Fruit fly (Drosophila melanogaster) whole organism, embryonic: ENCODE measurements around the gene Agpat2.

ENCODE experiments used
- Abd-B ChIP-seq: fragments of 200-800 bp; sonication (Bioruptor generic); optimal IDR thresholded peaks from 2 replicates; lab custom pipeline; 2018; ENCODE audit warnings: missing biosample characterization, mild to moderate bottlenecking, missing genetic modification characterization, moderate library complexity
- Aef1 ChIP-seq: fragments of 200-800 bp; sonication (Bioruptor generic); IDR thresholded peaks from 3 replicates; pipeline ENCODE4 v1.3.6; 2022; ENCODE audit warnings: missing biosample characterization, missing genetic modification characterization
- Asciz ChIP-seq: fragments of 200-800 bp; sonication (Bioruptor generic); optimal IDR thresholded peaks from 2 replicates; lab custom pipeline; 2017; ENCODE audit warnings: missing biosample characterization, mild to moderate bottlenecking, missing genetic modification characterization, missing genetic modification reagents
- Bdp1 ChIP-seq: fragments of 200-800 bp; sonication (Bioruptor generic); optimal IDR thresholded peaks from 3 replicates; lab custom pipeline; 2016; ENCODE audit warnings: missing biosample characterization, missing genetic modification characterization
- CG10959 ChIP-seq: fragments of 200-800 bp; sonication (Bioruptor generic); IDR thresholded peaks from 2 replicates; pipeline ENCODE4 v1.3.6; 2022; ENCODE audit warnings: missing biosample characterization, missing genetic modification characterization
- CG11456 ChIP-seq: fragments of 200-800 bp; sonication (Bioruptor generic); IDR thresholded peaks from 3 replicates; pipeline ENCODE4 v1.3.6; 2022; ENCODE audit warnings: missing biosample characterization, missing genetic modification characterization
- CG12391 ChIP-seq: fragments of 200-800 bp; sonication (Bioruptor generic); optimal IDR thresholded peaks from 3 replicates; lab custom pipeline; 2018; ENCODE audit warnings: missing biosample characterization, mild to moderate bottlenecking, missing genetic modification characterization, moderate library complexity
- CG12659 ChIP-seq: fragments of 200-800 bp; sonication (Bioruptor generic); optimal IDR thresholded peaks from 3 replicates; lab custom pipeline; 2017; ENCODE audit warnings: mild to moderate bottlenecking, missing biosample characterization, missing genetic modification reagents, missing genetic modification characterization
- CG12942 ChIP-seq: fragments of 200-800 bp; sonication (Bioruptor generic); optimal IDR thresholded peaks from 3 replicates; lab custom pipeline; 2016; ENCODE audit warnings: missing biosample characterization, missing genetic modification characterization
- CG13624 ChIP-seq: fragments of 200-800 bp; sonication (Bioruptor generic); optimal IDR thresholded peaks from 2 replicates; lab custom pipeline; 2016; ENCODE audit warnings: missing biosample characterization, missing genetic modification characterization
- CG1647 ChIP-seq: fragments of 200-800 bp; sonication (Bioruptor generic); optimal IDR thresholded peaks from 3 replicates; lab custom pipeline; 2016; ENCODE audit warnings: missing biosample characterization, missing genetic modification characterization
- CG16863 ChIP-seq: fragments of 200-800 bp; sonication (Bioruptor generic); optimal IDR thresholded peaks from 3 replicates; lab custom pipeline; 2016; ENCODE audit warnings: missing biosample characterization, missing genetic modification characterization
- CG18011 ChIP-seq: fragments of 200-800 bp; sonication (Bioruptor generic); optimal IDR thresholded peaks from 2 replicates; lab custom pipeline; 2017; ENCODE audit warnings: missing biosample characterization, missing genetic modification characterization, mild to moderate bottlenecking, moderate library complexity, missing genotype
- CG18262 ChIP-seq: fragments of 200-800 bp; optimal IDR thresholded peaks from 3 replicates; lab custom pipeline; 2019; ENCODE audit warnings: missing biosample characterization, mild to moderate bottlenecking, missing genetic modification characterization, moderate library complexity
- CG2199 ChIP-seq: fragments of 200-800 bp; sonication (Bioruptor generic); IDR thresholded peaks from 3 replicates; pipeline ENCODE4 v1.3.6; 2022; ENCODE audit warnings: missing biosample characterization, missing genetic modification characterization
- CG32772 ChIP-seq: fragments of 200-800 bp; sonication (Bioruptor generic); IDR thresholded peaks from 2 replicates; pipeline ENCODE4 v1.3.6; 2022; ENCODE audit warnings: missing biosample characterization, missing genetic modification characterization
- CG3407 ChIP-seq: fragments of 200-800 bp; sonication (Bioruptor generic); optimal IDR thresholded peaks from 2 replicates; lab custom pipeline; 2018; ENCODE audit warnings: missing biosample characterization, mild to moderate bottlenecking, missing genetic modification characterization
- CG34224 ChIP-seq: fragments of 200-800 bp; sonication (Bioruptor generic); IDR thresholded peaks from 3 replicates; pipeline ENCODE4 v1.3.6; 2022; ENCODE audit warnings: missing biosample characterization, missing genetic modification characterization; ENCODE audit not compliant: partially characterized antibody
- CG4328 ChIP-seq: fragments of 200-800 bp; sonication (Bioruptor generic); optimal IDR thresholded peaks from 3 replicates; lab custom pipeline; 2017; ENCODE audit warnings: missing biosample characterization, missing genetic modification reagents, missing genetic modification characterization
- CG5245 ChIP-seq: fragments of 200-800 bp; sonication (Bioruptor generic); optimal IDR thresholded peaks from 3 replicates; lab custom pipeline; 2016; ENCODE audit warnings: missing biosample characterization, missing genetic modification characterization
- CG6175 ChIP-seq: fragments of 200-800 bp; sonication (Bioruptor generic); IDR thresholded peaks from 3 replicates; pipeline ENCODE4 v1.3.6; 2022; ENCODE audit warnings: missing biosample characterization, missing genetic modification characterization
- CG6683 ChIP-seq: fragments of 200-800 bp; sonication (Bioruptor generic); optimal IDR thresholded peaks from 2 replicates; lab custom pipeline; 2017; ENCODE audit warnings: missing biosample characterization, mild to moderate bottlenecking, missing genetic modification characterization, missing genetic modification reagents
- CG6765 ChIP-seq: fragments of 200-800 bp; sonication (Bioruptor generic); optimal IDR thresholded peaks from 3 replicates; lab custom pipeline; 2017; ENCODE audit warnings: missing biosample characterization, mild to moderate bottlenecking, missing genetic modification characterization
- CG8089 ChIP-seq: fragments of 200-800 bp; sonication (Bioruptor generic); optimal IDR thresholded peaks from 3 replicates; lab custom pipeline; 2016; ENCODE audit warnings: missing biosample characterization, missing genetic modification characterization
- CG8924 ChIP-seq: fragments of 200-800 bp; optimal IDR thresholded peaks from 3 replicates; lab custom pipeline; 2019; ENCODE audit warnings: missing biosample characterization, mild to moderate bottlenecking, missing genetic modification characterization, moderate library complexity
- CG8944 ChIP-seq: fragments of 200-800 bp; sonication (Bioruptor generic); optimal IDR thresholded peaks from 3 replicates; lab custom pipeline; 2016; ENCODE audit warnings: missing biosample characterization, missing genetic modification characterization
- CG9797 ChIP-seq: fragments of 200-800 bp; sonication (Bioruptor generic); optimal IDR thresholded peaks from 3 replicates; lab custom pipeline; 2018; ENCODE audit warnings: missing biosample characterization, mild to moderate bottlenecking, missing genetic modification characterization
- Elba2 ChIP-seq: fragments of 200-800 bp; sonication (Bioruptor generic); optimal IDR thresholded peaks from 3 replicates; lab custom pipeline; 2016; ENCODE audit warnings: missing biosample characterization, missing genetic modification characterization
- H15 ChIP-seq: fragments of 200-800 bp; sonication (Bioruptor generic); IDR thresholded peaks from 3 replicates; pipeline ENCODE4 v1.3.6; 2022; ENCODE audit warnings: missing biosample characterization, missing genetic modification characterization
- Hmx ChIP-seq: fragments of 200-800 bp; sonication (Bioruptor generic); optimal IDR thresholded peaks from 2 replicates; lab custom pipeline; 2016; ENCODE audit warnings: missing biosample characterization, missing genetic modification characterization
- Mrtf ChIP-seq: fragments of 200-800 bp; sonication (Bioruptor generic); IDR thresholded peaks from 3 replicates; pipeline ENCODE4 v1.3.6; 2022; ENCODE audit warnings: missing biosample characterization, missing genetic modification characterization
- NFAT ChIP-seq: fragments of 200-800 bp; sonication (Bioruptor generic); IDR thresholded peaks from 2 replicates; pipeline ENCODE4 v1.3.6; 2022; ENCODE audit warnings: missing biosample characterization, missing genetic modification characterization
- NfI ChIP-seq: fragments of 200-800 bp; sonication (Bioruptor generic); optimal IDR thresholded peaks from 3 replicates; lab custom pipeline; 2018; ENCODE audit warnings: missing biosample characterization, mild to moderate bottlenecking, missing genetic modification characterization, moderate library complexity
- Opbp ChIP-seq: fragments of 200-800 bp; sonication (Bioruptor generic); IDR thresholded peaks from 3 replicates; pipeline ENCODE4 v1.3.6; 2022; ENCODE audit warnings: missing biosample characterization, missing genetic modification characterization; ENCODE audit not compliant: partially characterized antibody
- Pdp1 ChIP-seq, 2 experiments: fragments of 200-800 bp; sonication (Bioruptor generic); optimal IDR thresholded peaks; 3 replicates each; lab custom pipeline; 2016; ENCODE audit warnings: missing biosample characterization in 2 of 2, missing genetic modification characterization in 2 of 2, mild to moderate bottlenecking in 1 of 2, moderate library complexity in 1 of 2
- Taf1 ChIP-seq: fragments of 200-800 bp; sonication (Bioruptor generic); IDR thresholded peaks from 2 replicates; pipeline ENCODE4 v1.3.6; 2022; ENCODE audit warnings: missing biosample characterization, missing genetic modification characterization
- Usf ChIP-seq: fragments of 200-800 bp; sonication (Bioruptor generic); optimal IDR thresholded peaks from 2 replicates; lab custom pipeline; 2017; ENCODE audit warnings: missing genotype, missing biosample characterization, missing genetic modification characterization
- Xbp1 ChIP-seq: fragments of 200-800 bp; sonication (Bioruptor generic); optimal IDR thresholded peaks from 3 replicates; lab custom pipeline; 2016; ENCODE audit warnings: missing biosample characterization, mild to moderate bottlenecking, missing genetic modification characterization
- corto ChIP-seq: fragments of 200-800 bp; sonication (Bioruptor generic); optimal IDR thresholded peaks from 2 replicates; lab custom pipeline; 2016; ENCODE audit warnings: missing biosample characterization, mild to moderate bottlenecking, missing genetic modification characterization, moderate library complexity
- dan ChIP-seq: fragments of 200-800 bp; sonication (Bioruptor generic); IDR thresholded peaks from 2 replicates; pipeline ENCODE4 v1.3.6; 2022; ENCODE audit warnings: missing biosample characterization, missing genetic modification characterization
- exex ChIP-seq: fragments of 200-800 bp; sonication (Bioruptor generic); optimal IDR thresholded peaks from 4 replicates; lab custom pipeline; 2018; ENCODE audit warnings: missing biosample characterization, mild to moderate bottlenecking, missing genetic modification characterization, moderate library complexity
- fru ChIP-seq: fragments of >200 bp; optimal IDR thresholded peaks from 2 replicates; lab custom pipeline; 2017
- gcm2 ChIP-seq: fragments of 200-800 bp; sonication (Bioruptor generic); optimal IDR thresholded peaks from 2 replicates; lab custom pipeline; 2016; ENCODE audit warnings: missing biosample characterization, missing genetic modification characterization
- h ChIP-seq: fragments of >200 bp; optimal IDR thresholded peaks from 2 replicates; lab custom pipeline; 2017
- kay ChIP-seq: fragments of 200-800 bp; sonication (Bioruptor generic); optimal IDR thresholded peaks from 2 replicates; lab custom pipeline; 2016; ENCODE audit warnings: missing biosample characterization, missing genetic modification characterization
- nmo ChIP-seq: fragments of 200-800 bp; sonication (Bioruptor generic); optimal IDR thresholded peaks from 2 replicates; lab custom pipeline; 2018; ENCODE audit warnings: missing biosample characterization, mild to moderate bottlenecking, missing genetic modification characterization, moderate library complexity
- sc ChIP-seq, 3 experiments: fragments of >200 bp in 2 of 3; fragments of 200-800 bp in 1 of 3; sonication (Bioruptor generic) in 1 of 3; optimal IDR thresholded peaks; 2 replicates in 2 of 3; 3 replicates in 1 of 3; lab custom pipeline; 2017; ENCODE audit warnings: mild to moderate bottlenecking in 1 of 3, missing biosample characterization in 1 of 3, missing genetic modification characterization in 1 of 3, missing genetic modification reagents in 1 of 3
- tap ChIP-seq: fragments of 200-800 bp; optimal IDR thresholded peaks from 3 replicates; lab custom pipeline; 2019; ENCODE audit warnings: missing biosample characterization, mild to moderate bottlenecking, missing genetic modification characterization, moderate library complexity
- tin ChIP-seq: fragments of 200-800 bp; sonication (Bioruptor generic); optimal IDR thresholded peaks from 3 replicates; lab custom pipeline; 2016; ENCODE audit warnings: missing biosample characterization, missing genetic modification characterization
- yki ChIP-seq: fragments of >200 bp; optimal IDR thresholded peaks from 3 replicates; lab custom pipeline; 2018
- zen2 ChIP-seq: fragments of 200-800 bp; sonication (Bioruptor generic); IDR thresholded peaks from 3 replicates; pipeline ENCODE4 v1.3.6; 2022; ENCODE audit warnings: missing biosample characterization, missing genetic modification characterization; ENCODE audit not compliant: partially characterized antibody

Agpat2 gene

dm6 chr2L:8464107-8464582 is 351 bp upstream of the Agpat2 start, which contains the start of gene prg (continued):
- TF ChIP-seq CG1647 (GFP tag; lab: Kevin White, UChicago) (peak; percentile 31), CG2199 (no peak), CG18011 (GFP tag; lab: Kevin White, UChicago) (peak; percentile 38), zen2 (GFP tag; lab: Robert Waterston, UW) (peak; percentile 98), CG18262 (tag; lab: Kevin White, UChicago) (peak; percentile 75), CG8089 (GFP tag; lab: Kevin White, UChicago) (peak; percentile 35), CG5245 (GFP tag; lab: Kevin White, UChicago) (peak; percentile 23), CG34224 (GFP tag; lab: Robert Waterston, UW) (peak; percentile 99), tap (peak; percentile 42), fru (lab: Kevin White, UChicago) (no peak), sc (optimal IDR thresholded peaks at IDR 0.05; lab: Kevin White, UChicago) (no peak), sc (GFP tag; optimal IDR thresholded peaks at IDR 0.05; lab: Kevin White, UChicago) (peak; percentile 24), CG12942 (peak; percentile 1), tin (GFP tag; lab: Kevin White, UChicago) (peak; percentile 60), Elba2 (GFP tag; lab: Kevin White, UChicago) (peak; percentile 25), Bdp1 (GFP tag; lab: Kevin White, UChicago) (no peak), CG4328 (GFP tag; lab: Kevin White, UChicago) (peak; percentile 47), Abd-B (GFP tag; lab: Kevin White, UChicago) (peak; percentile 52), Mrtf (no peak; the same call in 2 of the 3 replicates), exex (tag; lab: Kevin White, UChicago) (peak; percentile 36), CG12391 (tag; lab: Kevin White, UChicago) (peak; percentile 76), NFAT (GFP tag; lab: Robert Waterston, UW) (peak; percentile 52), nmo (GFP tag; lab: Kevin White, UChicago) (peak; percentile 66), gcm2 (peak; percentile 44), CG13624 (GFP tag; lab: Kevin White, UChicago) (peak; percentile 66), NfI (GFP tag; lab: Kevin White, UChicago) (peak; percentile 74), CG3407 (peak; percentile 3), dan (GFP tag; lab: Robert Waterston, UW) (no peak), CG9797 (GFP tag; lab: Kevin White, UChicago) (no peak), Pdp1 (GFP tag; optimal IDR thresholded peaks at IDR 0.05; lab: Kevin White, UChicago) (peak; percentile 61 to 66), CG10959 (GFP tag; lab: Robert Waterston, UW) (no peak), corto (GFP tag; lab: Kevin White, UChicago) (no peak), H15 (GFP tag; lab: Robert Waterston, UW) (peak; percentile 49; the same call in 1 of the 3 replicates), CG6175 (GFP tag; lab: Robert Waterston, UW) (no peak), CG6765 (GFP tag; lab: Kevin White, UChicago) (peak; percentile 16), CG6683 (GFP tag; lab: Kevin White, UChicago) (no peak), CG8924 (tag; lab: Kevin White, UChicago) (peak; percentile 66), yki (lab: Kevin White, UChicago) (no peak), Opbp (GFP tag; lab: Robert Waterston, UW) (peak; percentile 96), CG12659 (GFP tag; lab: Kevin White, UChicago) (peak; percentile 70), CG11456 (GFP tag; lab: Robert Waterston, UW) (peak; percentile 72; the same call in 2 of the 3 replicates), CG16863 (peak; percentile 67), Hmx (GFP tag; lab: Kevin White, UChicago) (peak; percentile 62), h (lab: Kevin White, UChicago) (no peak), CG32772 (GFP tag; lab: Robert Waterston, UW) (no peak), CG8944 (peak; percentile 35), Aef1 (GFP tag; lab: Robert Waterston, UW) (peak; percentile 47; the same call in 2 of the 3 replicates), Usf (GFP tag; lab: Kevin White, UChicago) (no peak), Xbp1 (GFP tag; lab: Kevin White, UChicago) (peak; percentile 64), Asciz (GFP tag; lab: Kevin White, UChicago) (peak; percentile 56), Taf1 (GFP tag; lab: Robert Waterston, UW) (peak; percentile 52), kay (GFP tag; lab: Kevin White, UChicago) (peak; percentile 56)
